Fruit fly (Drosophila melanogaster) whole organism, embryonic: ENCODE results near the gene CG14840.
A peak's percentile ranks its signal among the peaks of the same experiment; 100 is the strongest.

ENCODE experiments used
- CG17612 ChIP-seq: fragments of 200-800 bp; sonication (Bioruptor generic); IDR thresholded peaks from 2 replicates; pipeline ENCODE4 v1.3.6; 2022; ENCODE audit warnings: missing biosample characterization, missing genetic modification characterization
- CG8359 ChIP-seq: fragments of 200-800 bp; sonication (Bioruptor generic); optimal IDR thresholded peaks from 2 replicates; lab custom pipeline; 2017; ENCODE audit warnings: missing biosample characterization, mild to moderate bottlenecking, missing genetic modification characterization, borderline replicate concordance
- Deaf1 ChIP-seq: fragments of 200-800 bp; optimal IDR thresholded peaks from 3 replicates; lab custom pipeline; 2019; ENCODE audit warnings: missing biosample characterization, mild to moderate bottlenecking, missing genetic modification characterization, moderate library complexity
- Ets65A ChIP-seq: fragments of 200-800 bp; sonication (Bioruptor generic); peaks from one replicate; lab custom pipeline; 2016; ENCODE audit warnings: missing biosample characterization, missing genetic modification characterization
- Jarid2 ChIP-seq: fragments of 200-800 bp; sonication (Bioruptor generic); optimal IDR thresholded peaks from 3 replicates; lab custom pipeline; 2017; ENCODE audit warnings: mild to moderate bottlenecking, missing biosample characterization, missing genetic modification reagents, missing genetic modification characterization
- MTF-1 ChIP-seq: fragments of 200-800 bp; sonication (Bioruptor generic); optimal IDR thresholded peaks from 2 replicates; lab custom pipeline; 2018; ENCODE audit warnings: missing biosample characterization, mild to moderate bottlenecking, missing genetic modification characterization, borderline replicate concordance
- Mrtf ChIP-seq: fragments of 200-800 bp; sonication (Bioruptor generic); IDR thresholded peaks from 3 replicates; pipeline ENCODE4 v1.3.6; 2022; ENCODE audit warnings: missing biosample characterization, missing genetic modification characterization
- Trl ChIP-seq, 3 experiments: fragments of >200 bp in 2 of 3; fragments of 200-800 bp in 1 of 3; sonication (Bioruptor generic) in 1 of 3; optimal IDR thresholded peaks; 2 replicates in 1 of 3; 3 replicates in 2 of 3; lab custom pipeline; 2016 to 2017; ENCODE audit warnings: missing biosample characterization in 1 of 3, missing genetic modification characterization in 1 of 3
- ewg ChIP-seq: fragments of 200-800 bp; sonication (Bioruptor generic); optimal IDR thresholded peaks from 3 replicates; lab custom pipeline; 2017; ENCODE audit warnings: mild to moderate bottlenecking, missing biosample characterization, missing genetic modification reagents, missing genetic modification characterization
- phol ChIP-seq: fragments of 200-800 bp; sonication (Bioruptor generic); optimal IDR thresholded peaks from 3 replicates; lab custom pipeline; 2018; ENCODE audit warnings: missing biosample characterization, mild to moderate bottlenecking, missing genetic modification characterization, moderate library complexity
- scrt ChIP-seq: fragments of 200-800 bp; sonication (Bioruptor generic); optimal IDR thresholded peaks from 2 replicates; lab custom pipeline; 2018; ENCODE audit warnings: missing biosample characterization, mild to moderate bottlenecking, missing genetic modification characterization, moderate library complexity

The CG14840 gene

dm6 chr3R:14214776-14215175 is 46.2 kb downstream of the CG14840 start, which contains the start of gene Dop1R1:
Gene Dop1R1 (minus strand): TSS chr3R:14214810.
- TF ChIP-seq Ets65A (GFP tag; lab: Kevin White, UChicago): peak; percentile 37
- TF ChIP-seq MTF-1 (GFP tag; lab: Kevin White, UChicago): no peak
- TF ChIP-seq Jarid2 (GFP tag; lab: Kevin White, UChicago): peak; percentile 4
- peak; percentile 96 for TF ChIP-seq scrt
- peak; percentile 76 for TF ChIP-seq Deaf1 (tag; lab: Kevin White, UChicago)
- TF ChIP-seq CG17612 (GFP tag; lab: Robert Waterston, UW): no peak
- TF ChIP-seq ewg (GFP tag; lab: Kevin White, UChicago): peak; percentile 68
- no peak for TF ChIP-seq phol
- TF ChIP-seq Trl (optimal IDR thresholded peaks at IDR 0.05; lab: Kevin White, UChicago): peak; percentile 4 to 40
- TF ChIP-seq Trl (GFP tag; optimal IDR thresholded peaks at IDR 0.05; lab: Kevin White, UChicago): no peak
- peak; percentile 99 for TF ChIP-seq CG8359 (GFP tag; lab: Kevin White, UChicago)
- 0 out of 3 replicates have a peak, but pooled peaks have one; percentile 27 for TF ChIP-seq Mrtf (GFP tag; lab: Robert Waterston, UW)
